Fruit fly (Drosophila melanogaster) whole organism, embryonic: Measurements from ENCODE around the gene inaF-B.

Experiments
- Adf1 ChIP-seq: fragments of 200-800 bp; sonication (Bioruptor generic); IDR thresholded peaks from 2 replicates; pipeline ENCODE4 v1.3.6; 2022; ENCODE audit warnings: missing biosample characterization, missing genetic modification characterization
- CG10147 ChIP-seq: fragments of 200-800 bp; sonication (Bioruptor generic); optimal IDR thresholded peaks from 2 replicates; lab custom pipeline; 2019; ENCODE audit warnings: missing biosample characterization, mild to moderate bottlenecking, missing genetic modification characterization, moderate library complexity
- CG10267 ChIP-seq: fragments of 200-800 bp; sonication (Bioruptor generic); optimal IDR thresholded peaks from 2 replicates; lab custom pipeline; 2018; ENCODE audit warnings: missing biosample characterization, mild to moderate bottlenecking, missing genetic modification characterization, moderate library complexity
- CG12071 ChIP-seq: fragments of 200-800 bp; sonication (Bioruptor generic); optimal IDR thresholded peaks from 3 replicates; lab custom pipeline; 2018; ENCODE audit warnings: missing biosample characterization, mild to moderate bottlenecking, missing genetic modification characterization
- CG12155 ChIP-seq: fragments of 200-800 bp; sonication (Bioruptor generic); optimal IDR thresholded peaks from 3 replicates; lab custom pipeline; 2016; ENCODE audit warnings: missing biosample characterization, missing genetic modification characterization
- CG12769 ChIP-seq: fragments of 200-800 bp; sonication (Bioruptor generic); optimal IDR thresholded peaks from 2 replicates; lab custom pipeline; 2019; ENCODE audit warnings: missing biosample characterization, mild to moderate bottlenecking, missing genetic modification characterization, moderate library complexity
- CG15073 ChIP-seq: fragments of 200-800 bp; sonication (Bioruptor generic); optimal IDR thresholded peaks from 2 replicates; lab custom pipeline; 2016; ENCODE audit warnings: missing biosample characterization, missing genetic modification characterization
- CG15479 ChIP-seq: fragments of 200-800 bp; sonication (Bioruptor generic); optimal IDR thresholded peaks from 3 replicates; lab custom pipeline; 2019; ENCODE audit warnings: missing biosample characterization, mild to moderate bottlenecking, missing genetic modification characterization, moderate library complexity
- CG17361 ChIP-seq: fragments of 200-800 bp; sonication (Bioruptor generic); IDR thresholded peaks from 3 replicates; pipeline ENCODE4 v1.3.6; 2022; ENCODE audit warnings: missing biosample characterization, missing genetic modification characterization
- CG1832 ChIP-seq: fragments of 200-800 bp; sonication (Bioruptor generic); optimal IDR thresholded peaks from 2 replicates; lab custom pipeline; 2017; ENCODE audit warnings: missing biosample characterization, mild to moderate bottlenecking, missing genetic modification characterization, inconsistent platforms
- CG2116 ChIP-seq: fragments of 200-800 bp; sonication (Bioruptor generic); optimal IDR thresholded peaks from 3 replicates; lab custom pipeline; 2018; ENCODE audit warnings: missing biosample characterization, mild to moderate bottlenecking, missing genetic modification characterization
- CG2678 ChIP-seq: fragments of 200-800 bp; sonication (Bioruptor generic); optimal IDR thresholded peaks from 3 replicates; lab custom pipeline; 2019; ENCODE audit warnings: missing biosample characterization, mild to moderate bottlenecking, missing genetic modification characterization, moderate library complexity
- CG31365 ChIP-seq: fragments of 200-800 bp; sonication (Bioruptor generic); optimal IDR thresholded peaks from 2 replicates; lab custom pipeline; 2018; ENCODE audit warnings: missing biosample characterization, mild to moderate bottlenecking, missing genetic modification characterization
- CG34376 ChIP-seq: fragments of 200-800 bp; sonication (Bioruptor generic); optimal IDR thresholded peaks from 2 replicates; lab custom pipeline; 2018; ENCODE audit warnings: missing biosample characterization, mild to moderate bottlenecking, missing genetic modification characterization
- CG34422 ChIP-seq: fragments of 200-800 bp; sonication (Bioruptor generic); IDR thresholded peaks from 3 replicates; pipeline ENCODE4 v1.3.6; 2022; ENCODE audit warnings: missing biosample characterization, missing genetic modification characterization
- CG3995 ChIP-seq: fragments of 200-800 bp; sonication (Bioruptor generic); optimal IDR thresholded peaks from 3 replicates; lab custom pipeline; 2016; ENCODE audit warnings: missing biosample characterization, missing genetic modification characterization
- CG4424 ChIP-seq: fragments of 200-800 bp; sonication (Bioruptor generic); optimal IDR thresholded peaks from 3 replicates; lab custom pipeline; 2016; ENCODE audit warnings: missing biosample characterization, missing genetic modification characterization
- CG6854 ChIP-seq: fragments of 200-800 bp; sonication (Bioruptor generic); optimal IDR thresholded peaks from 3 replicates; lab custom pipeline; 2017; ENCODE audit warnings: missing biosample characterization, mild to moderate bottlenecking, missing genetic modification characterization
- CG7987 ChIP-seq: fragments of 200-800 bp; sonication (Bioruptor generic); optimal IDR thresholded peaks from 2 replicates; lab custom pipeline; 2018; ENCODE audit warnings: missing biosample characterization, mild to moderate bottlenecking, missing genetic modification characterization, moderate library complexity
- Deaf1 ChIP-seq: fragments of 200-800 bp; optimal IDR thresholded peaks from 3 replicates; lab custom pipeline; 2019; ENCODE audit warnings: missing biosample characterization, mild to moderate bottlenecking, missing genetic modification characterization, moderate library complexity
- Ets65A ChIP-seq: fragments of 200-800 bp; sonication (Bioruptor generic); peaks from one replicate; lab custom pipeline; 2016; ENCODE audit warnings: missing biosample characterization, missing genetic modification characterization
- Gsc ChIP-seq: fragments of 200-800 bp; sonication (Bioruptor generic); IDR thresholded peaks from 2 replicates; pipeline ENCODE4 v1.3.6; 2022; ENCODE audit warnings: missing biosample characterization, missing genetic modification characterization
- HLH54F ChIP-seq: fragments of 200-800 bp; sonication (Bioruptor generic); optimal IDR thresholded peaks from 3 replicates; lab custom pipeline; 2016; ENCODE audit warnings: missing biosample characterization, missing genetic modification characterization
- HLHmδ ChIP-seq: fragments of 200-800 bp; sonication (Bioruptor generic); optimal IDR thresholded peaks from 2 replicates; lab custom pipeline; 2018; ENCODE audit warnings: missing biosample characterization, mild to moderate bottlenecking, missing genetic modification characterization, moderate library complexity
- Jarid2 ChIP-seq: fragments of 200-800 bp; sonication (Bioruptor generic); optimal IDR thresholded peaks from 3 replicates; lab custom pipeline; 2017; ENCODE audit warnings: mild to moderate bottlenecking, missing biosample characterization, missing genetic modification reagents, missing genetic modification characterization
- MBD-R2 ChIP-seq: fragments of 200-800 bp; sonication (Bioruptor generic); IDR thresholded peaks from 2 replicates; pipeline ENCODE4 v1.3.6; 2022; ENCODE audit warnings: missing biosample characterization, missing genetic modification characterization
- Med ChIP-seq: fragments of 200-800 bp; sonication (Bioruptor generic); peaks from one replicate; lab custom pipeline; 2016; ENCODE audit warnings: missing biosample characterization, missing genetic modification characterization, mild to moderate bottlenecking, inconsistent platforms, moderate library complexity
- Nf-YC ChIP-seq: fragments of 200-800 bp; optimal IDR thresholded peaks from 3 replicates; lab custom pipeline; 2019; ENCODE audit warnings: missing biosample characterization, mild to moderate bottlenecking, missing genetic modification characterization, moderate library complexity
- Pdp1 ChIP-seq, 2 experiments: fragments of 200-800 bp; sonication (Bioruptor generic); optimal IDR thresholded peaks; 3 replicates each; lab custom pipeline; 2016; ENCODE audit warnings: missing biosample characterization in 2 of 2, missing genetic modification characterization in 2 of 2, mild to moderate bottlenecking in 1 of 2, moderate library complexity in 1 of 2
- Scr ChIP-seq: fragments of 200-800 bp; sonication (Bioruptor generic); IDR thresholded peaks from 2 replicates; pipeline ENCODE4 v1.3.6; 2022; ENCODE audit warnings: missing biosample characterization, missing genetic modification characterization; ENCODE audit not compliant: partially characterized antibody
- Trl ChIP-seq, 3 experiments: fragments of >200 bp in 2 of 3; fragments of 200-800 bp in 1 of 3; sonication (Bioruptor generic) in 1 of 3; optimal IDR thresholded peaks; 2 replicates in 1 of 3; 3 replicates in 2 of 3; lab custom pipeline; 2016 to 2017; ENCODE audit warnings: missing biosample characterization in 1 of 3, missing genetic modification characterization in 1 of 3
- YL-1 ChIP-seq: fragments of 200-800 bp; sonication (Bioruptor generic); optimal IDR thresholded peaks from 3 replicates; lab custom pipeline; 2017; ENCODE audit warnings: missing biosample characterization, mild to moderate bottlenecking, missing genetic modification characterization
- dm ChIP-seq: fragments of 200-800 bp; sonication (Bioruptor generic); optimal IDR thresholded peaks from 3 replicates; lab custom pipeline; 2016; ENCODE audit warnings: missing biosample characterization, missing genetic modification characterization
- exex ChIP-seq: fragments of 200-800 bp; sonication (Bioruptor generic); optimal IDR thresholded peaks from 4 replicates; lab custom pipeline; 2018; ENCODE audit warnings: missing biosample characterization, mild to moderate bottlenecking, missing genetic modification characterization, moderate library complexity
- kni ChIP-seq: fragments of 200-800 bp; sonication (Bioruptor generic); optimal IDR thresholded peaks from 3 replicates; lab custom pipeline; 2017; ENCODE audit warnings: mild to moderate bottlenecking, missing biosample characterization, missing genetic modification reagents, missing genetic modification characterization
- lola ChIP-seq, 3 experiments: fragments of >200 bp in 2 of 3; fragments of 200-800 bp in 1 of 3; sonication (Bioruptor generic) in 1 of 3; optimal IDR thresholded peaks; 2 replicates each; lab custom pipeline; 2017 to 2019; ENCODE audit warnings: missing biosample characterization in 3 of 3, missing genetic modification characterization in 3 of 3, mild to moderate bottlenecking in 1 of 3, moderate library complexity in 1 of 3
- nom ChIP-seq: fragments of 200-800 bp; sonication (Bioruptor generic); optimal IDR thresholded peaks from 2 replicates; lab custom pipeline; 2017; ENCODE audit warnings: missing biosample characterization, missing genetic modification characterization, mild to moderate bottlenecking, moderate library complexity, missing genetic modification reagents
- p53 ChIP-seq: fragments of 200-800 bp; sonication (Bioruptor generic); optimal IDR thresholded peaks from 2 replicates; lab custom pipeline; 2016; ENCODE audit warnings: missing biosample characterization, missing genetic modification characterization
- psq ChIP-seq: fragments of 200-800 bp; sonication (Bioruptor generic); optimal IDR thresholded peaks from 2 replicates; lab custom pipeline; 2017; ENCODE audit warnings: missing biosample characterization, missing genetic modification characterization
- rib ChIP-seq: fragments of 200-800 bp; sonication (Bioruptor generic); IDR thresholded peaks from 2 replicates; pipeline ENCODE4 v1.3.6; 2022; ENCODE audit warnings: missing biosample characterization, missing genetic modification characterization
- scrt ChIP-seq: fragments of 200-800 bp; sonication (Bioruptor generic); optimal IDR thresholded peaks from 2 replicates; lab custom pipeline; 2018; ENCODE audit warnings: missing biosample characterization, mild to moderate bottlenecking, missing genetic modification characterization, moderate library complexity
- sens ChIP-seq: fragments of 200-800 bp; sonication (Bioruptor generic); peaks from one replicate; lab custom pipeline; 2016; ENCODE audit warnings: missing biosample characterization, missing genetic modification characterization
- sr ChIP-seq: fragments of 200-800 bp; sonication (Bioruptor generic); IDR thresholded peaks from 3 replicates; pipeline ENCODE4 v1.3.6; 2022; ENCODE audit warnings: missing biosample characterization, missing genetic modification characterization
- trem ChIP-seq: fragments of 200-800 bp; optimal IDR thresholded peaks from 3 replicates; lab custom pipeline; 2019; ENCODE audit warnings: missing biosample characterization, mild to moderate bottlenecking, missing genetic modification characterization, moderate library complexity
- unc-4 ChIP-seq: fragments of 200-800 bp; sonication (Bioruptor generic); IDR thresholded peaks from 2 replicates; pipeline ENCODE4 v1.3.6; 2022; ENCODE audit warnings: missing biosample characterization, missing genetic modification characterization; ENCODE audit not compliant: partially characterized antibody
- vfl ChIP-seq: fragments of 200-800 bp; sonication (Bioruptor generic); optimal IDR thresholded peaks from 2 replicates; lab custom pipeline; 2016; ENCODE audit warnings: missing biosample characterization, missing genetic modification characterization
- wor ChIP-seq: fragments of 200-800 bp; sonication (Bioruptor generic); IDR thresholded peaks from 2 replicates; pipeline ENCODE4 v1.3.6; 2022; ENCODE audit warnings: missing biosample characterization, missing genetic modification characterization
- yki ChIP-seq: fragments of >200 bp; optimal IDR thresholded peaks from 3 replicates; lab custom pipeline; 2018
- zf30C ChIP-seq: fragments of 200-800 bp; sonication (Bioruptor generic); optimal IDR thresholded peaks from 3 replicates; lab custom pipeline; 2018; ENCODE audit warnings: missing biosample characterization, mild to moderate bottlenecking, missing genetic modification characterization

Gene inaF-B

dm6 chrX:11713808-11714528 is 18.6 kb downstream of the inaF-B start (continued):
- peak; percentile 84 for TF ChIP-seq exex
- TF ChIP-seq p53 (GFP tag; lab: Kevin White, UChicago) = no peak
- TF ChIP-seq yki = peak; percentile 68
- peak in 1 of 2 experiments; percentile 82 for TF ChIP-seq Pdp1 (GFP tag; optimal IDR thresholded peaks at IDR 0.05; lab: Kevin White, UChicago)
- TF ChIP-seq wor (GFP tag; lab: Robert Waterston, UW) = no peak
- TF ChIP-seq CG1832 (GFP tag; lab: Kevin White, UChicago) = peak; percentile 63
- peak; percentile 45 for TF ChIP-seq Deaf1
- peak; percentile 5 for TF ChIP-seq CG15479 (GFP tag; lab: Kevin White, UChicago)
- TF ChIP-seq vfl (GFP tag; lab: Kevin White, UChicago) = no peak
- peak; percentile 83 for TF ChIP-seq psq (GFP tag; lab: Kevin White, UChicago)
- peak; percentile 6 for TF ChIP-seq Nf-YC (tag; lab: Kevin White, UChicago)
- peak; percentile 22 for TF ChIP-seq CG31365 (tag; lab: Kevin White, UChicago)
- TF ChIP-seq Ets65A (GFP tag; lab: Kevin White, UChicago) = no peak
- no peak for TF ChIP-seq Gsc (GFP tag; lab: Robert Waterston, UW)
- peak; percentile 81 for TF ChIP-seq CG12155
- TF ChIP-seq CG34376 (GFP tag; lab: Kevin White, UChicago) = peak; percentile 35
- TF ChIP-seq YL-1 (GFP tag; lab: Kevin White, UChicago) = peak; percentile 52
- TF ChIP-seq CG12769 = peak; percentile 30
- TF ChIP-seq scrt (GFP tag; lab: Kevin White, UChicago) = no peak
- no peak for TF ChIP-seq dm
- no peak for TF ChIP-seq unc-4
- no peak for TF ChIP-seq HLH54F (GFP tag; lab: Kevin White, UChicago)
- peak; percentile 4; the same call in 1 of the 2 replicates for TF ChIP-seq Adf1
- TF ChIP-seq MBD-R2 (GFP tag; lab: Robert Waterston, UW) = peak; percentile 10; the same call in 1 of the 2 replicates
- no peak for TF ChIP-seq CG10267 (tag; lab: Kevin White, UChicago)
- peak; percentile 65 for TF ChIP-seq nom (GFP tag; lab: Kevin White, UChicago)
- TF ChIP-seq trem (tag; lab: Kevin White, UChicago) = no peak
- TF ChIP-seq Jarid2 (GFP tag; lab: Kevin White, UChicago) = no peak
- peak in 1 of 3 experiments; percentile 77 for TF ChIP-seq lola (GFP tag; optimal IDR thresholded peaks at IDR 0.05; lab: Kevin White, UChicago)
- no peak for TF ChIP-seq CG12071 (GFP tag; lab: Kevin White, UChicago)
- TF ChIP-seq Med (GFP tag; lab: Kevin White, UChicago) = peak; percentile 34
- no peak for TF ChIP-seq CG3995
- TF ChIP-seq CG17361 (GFP tag; lab: Robert Waterston, UW) = no peak
- TF ChIP-seq CG4424 (GFP tag; lab: Kevin White, UChicago) = no peak
- TF ChIP-seq Trl (optimal IDR thresholded peaks at IDR 0.05; lab: Kevin White, UChicago) = peak; percentile 82 to 94
- no peak for TF ChIP-seq Trl (GFP tag; optimal IDR thresholded peaks at IDR 0.05; lab: Kevin White, UChicago)
- TF ChIP-seq CG2116 (GFP tag; lab: Kevin White, UChicago) = peak; percentile 2
- peak; percentile 37 for TF ChIP-seq CG2678
- TF ChIP-seq rib (GFP tag; lab: Robert Waterston, UW) = peak; percentile 50; the same call in 1 of the 2 replicates
- peak; percentile 18 for TF ChIP-seq kni (GFP tag; lab: Kevin White, UChicago)
- peak; percentile 69 for TF ChIP-seq sens (GFP tag; lab: Kevin White, UChicago)
- no peak for TF ChIP-seq CG7987 (GFP tag; lab: Kevin White, UChicago)
- TF ChIP-seq CG6854 (GFP tag; lab: Kevin White, UChicago) = peak; percentile 22
- peak; percentile 15 for TF ChIP-seq HLHmδ
- peak; percentile 9; the same call in 1 of the 2 replicates for TF ChIP-seq Scr (GFP tag; lab: Robert Waterston, UW)
- TF ChIP-seq CG34422 (GFP tag; lab: Robert Waterston, UW) = peak; percentile 16; the same call in 1 of the 3 replicates
- TF ChIP-seq CG10147 (GFP tag; lab: Kevin White, UChicago) = peak; percentile 9
- TF ChIP-seq zf30C (GFP tag; lab: Kevin White, UChicago) = peak; percentile 3
- TF ChIP-seq CG15073 (GFP tag; lab: Kevin White, UChicago) = peak; percentile 3
- no peak for TF ChIP-seq sr (GFP tag; lab: Robert Waterston, UW)
